Worm (Caenorhabditis elegans): ENCODE data around the gene R148.4.
A peak's percentile ranks its signal among the peaks of the same experiment; 100 is the strongest.

The R148.4 gene

DNA sequence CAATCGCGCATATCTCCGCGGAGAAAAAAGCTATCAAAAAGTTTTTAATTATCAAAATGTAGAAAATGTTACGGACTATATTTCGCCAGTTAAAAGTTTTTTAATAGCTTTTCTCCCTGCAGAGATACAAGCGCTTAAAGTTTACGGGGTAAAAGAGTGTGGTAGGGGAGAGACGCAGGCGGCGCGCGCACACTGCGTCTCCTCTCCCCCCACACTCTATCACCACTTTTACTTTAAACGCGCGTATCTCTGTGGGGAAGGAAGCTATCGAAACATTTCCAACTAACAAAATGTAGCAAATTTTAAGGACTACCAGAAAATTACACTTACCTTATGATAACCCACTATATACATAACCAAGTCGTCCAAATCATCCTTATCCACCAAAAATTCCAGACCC is 32.2 kb downstream of the R148.4 start:
- TF ChIP-seq Y55F3AM.14 (GFP tag; optimal IDR thresholded peaks at IDR 0.05) (no peak), elt-3 (tag; optimal IDR thresholded peaks at IDR 0.05) (no peak), nhr-77 (tag; optimal IDR thresholded peaks at IDR 0.05) (no peak), elt-1 (tag; optimal IDR thresholded peaks at IDR 0.05) (no peak), fos-1 (tag; optimal IDR thresholded peaks at IDR 0.05) (no peak), ZK546.5 (tag; optimal IDR thresholded peaks at IDR 0.05) (no peak), crh-2 (tag; optimal IDR thresholded peaks at IDR 0.05) (no peak), lin-11 (tag; optimal IDR thresholded peaks at IDR 0.05) (no peak), lsy-2 (tag; optimal IDR thresholded peaks at IDR 0.05) (no peak), ztf-11 (tag; optimal IDR thresholded peaks at IDR 0.05) (no peak), lin-39 (tag; optimal IDR thresholded peaks at IDR 0.05) (no peak), nhr-6 (tag; optimal IDR thresholded peaks at IDR 0.05) (no peak), peb-1 (tag; optimal IDR thresholded peaks at IDR 0.05) (no peak), dmd-4 (tag; optimal IDR thresholded peaks at IDR 0.05) (no peak)

DNA sequence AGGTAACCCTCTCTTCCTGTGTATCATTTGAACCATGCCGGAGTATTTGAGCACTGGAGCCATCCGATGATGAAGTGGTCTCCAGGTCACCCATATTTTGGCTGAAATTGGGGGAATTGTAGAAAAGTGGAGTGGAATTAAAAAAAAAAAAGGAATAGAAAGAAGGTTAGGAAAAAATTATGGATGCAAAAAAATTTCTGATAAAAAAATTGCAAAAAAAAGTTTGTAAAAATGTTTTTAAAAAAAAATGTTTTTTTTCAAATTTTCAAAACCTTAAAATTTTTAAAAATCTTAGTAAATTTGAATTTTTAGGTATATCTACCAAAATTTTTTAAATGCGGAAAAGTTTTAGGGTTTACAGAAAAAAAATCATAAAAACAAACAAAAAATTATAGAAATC is 47.7 kb downstream of the R148.4 start, which contains the start of gene frm-8:
Gene frm-8 (minus strand): TSS at position 101 of the 400 bp plus-strand sequence.
- TF ChIP-seq nhr-12 (tag; optimal IDR thresholded peaks at IDR 0.05) (no peak), nhr-11 (tag; optimal IDR thresholded peaks at IDR 0.05) (no peak), ztf-4 (tag; optimal IDR thresholded peaks at IDR 0.05) (no peak), crh-2 (tag; optimal IDR thresholded peaks at IDR 0.05) (no peak), ZK546.5 (tag; optimal IDR thresholded peaks at IDR 0.05) (no peak), dmd-4 (tag; optimal IDR thresholded peaks at IDR 0.05) (no peak), nhr-23 (tag; optimal IDR thresholded peaks at IDR 0.05) (no peak), peb-1 (tag; optimal IDR thresholded peaks at IDR 0.05) (no peak), ceh-16 (tag; optimal IDR thresholded peaks at IDR 0.05) (no peak), fos-1 (tag; optimal IDR thresholded peaks at IDR 0.05) (no peak), nhr-25 (tag; optimal IDR thresholded peaks at IDR 0.05) (no peak), elt-3 (tag; optimal IDR thresholded peaks at IDR 0.05) (no peak), ceh-82 (tag; optimal IDR thresholded peaks at IDR 0.05) (no peak), nhr-129 (tag; optimal IDR thresholded peaks at IDR 0.05) (no peak), lsy-2 (tag; optimal IDR thresholded peaks at IDR 0.05) (no peak)

DNA sequence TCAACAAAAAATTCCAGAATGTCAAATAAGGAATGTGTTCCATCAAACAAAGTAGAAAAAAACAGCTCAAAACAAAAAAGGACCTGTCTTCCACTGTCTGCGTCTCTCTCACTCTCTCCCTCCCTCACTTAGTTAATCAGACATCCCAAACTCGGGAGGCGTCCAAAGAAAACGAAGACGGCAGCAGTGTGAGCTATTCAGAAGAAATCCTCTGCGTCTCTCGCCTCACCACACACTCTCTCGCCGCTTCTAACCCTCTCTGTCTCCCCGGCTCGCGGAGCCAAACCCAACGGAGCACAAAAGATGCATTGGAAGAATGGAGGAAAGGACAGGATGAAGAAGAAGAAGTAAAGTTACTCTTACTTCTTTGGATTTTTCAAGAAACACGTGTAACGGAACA is 48.9 kb downstream of the R148.4 start:
- peak; percentile 47 for TF ChIP-seq F13H6.1 (tag; optimal IDR thresholded peaks at IDR 0.05)
- no peak for TF ChIP-seq lin-11 (tag; optimal IDR thresholded peaks at IDR 0.05)
- peak; percentile 72 for TF ChIP-seq unc-55 (GFP tag; optimal IDR thresholded peaks at IDR 0.05)
- TF ChIP-seq lsy-2 (tag; optimal IDR thresholded peaks at IDR 0.05): peak in 1 of 2 experiments; percentile 56
- TF ChIP-seq zag-1 (tag; optimal IDR thresholded peaks at IDR 0.05): peak; percentile 26
- TF ChIP-seq C34F6.9 (tag; optimal IDR thresholded peaks at IDR 0.05): peak; percentile 25
- peak; percentile 7 for TF ChIP-seq lin-13 (GFP tag; optimal IDR thresholded peaks at IDR 0.05)
- TF ChIP-seq gmeb-1 (tag; optimal IDR thresholded peaks at IDR 0.05): no peak
- peak in 1 of 2 experiments; percentile 21 for TF ChIP-seq mdl-1 (tag; optimal IDR thresholded peaks at IDR 0.05)
- TF ChIP-seq nhr-129 (tag; optimal IDR thresholded peaks at IDR 0.05): peak; percentile 39

DNA sequence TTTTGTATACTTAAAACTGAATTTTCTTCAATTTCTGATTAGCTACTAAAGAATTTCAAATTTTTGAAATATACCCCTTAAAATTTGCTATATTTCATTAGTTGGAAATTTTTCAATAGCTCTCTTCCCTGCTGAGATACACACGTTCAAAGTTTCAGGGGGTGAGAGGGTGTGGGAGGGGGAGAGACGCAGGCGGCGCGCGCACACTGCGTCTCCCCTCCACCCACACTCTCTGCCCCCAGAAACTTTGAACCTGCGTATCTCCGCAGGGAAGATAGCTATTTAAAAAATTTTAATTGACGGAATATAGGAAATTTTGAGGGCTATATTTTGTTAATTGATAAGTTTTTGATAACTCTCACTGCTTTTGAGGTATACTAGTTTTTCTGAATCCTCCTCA is 51.3 kb downstream of the R148.4 start:
- TF ChIP-seq lin-13 (GFP tag; optimal IDR thresholded peaks at IDR 0.05) (no peak), elt-3 (tag; optimal IDR thresholded peaks at IDR 0.05) (no peak), F13H6.1 (tag; optimal IDR thresholded peaks at IDR 0.05) (no peak), lin-11 (tag; optimal IDR thresholded peaks at IDR 0.05) (no peak), aly-2 (tag; optimal IDR thresholded peaks at IDR 0.05) (no peak), C34F6.9 (tag; optimal IDR thresholded peaks at IDR 0.05) (no peak), ama-1 (optimal IDR thresholded peaks at IDR 0.05) (no peak), crh-2 (tag; optimal IDR thresholded peaks at IDR 0.05) (no peak), snpc-4 (tag; optimal IDR thresholded peaks at IDR 0.05) (no peak), nhr-77 (tag; optimal IDR thresholded peaks at IDR 0.05) (no peak), ztf-11 (tag; optimal IDR thresholded peaks at IDR 0.05) (no peak), zag-1 (tag; optimal IDR thresholded peaks at IDR 0.05) (no peak), blmp-1 (tag; optimal IDR thresholded peaks at IDR 0.05; ENCODE audit: insufficient read depth) (no peak), R02D3.7 (tag; optimal IDR thresholded peaks at IDR 0.05) (no peak), nhr-129 (tag; optimal IDR thresholded peaks at IDR 0.05) (no peak), egl-27 (tag; optimal IDR thresholded peaks at IDR 0.05) (no peak), lin-39 (tag; optimal IDR thresholded peaks at IDR 0.05) (no peak), Y55F3AM.14 (GFP tag; optimal IDR thresholded peaks at IDR 0.05) (no peak), unc-39 (tag; optimal IDR thresholded peaks at IDR 0.05) (no peak), dmd-4 (tag; optimal IDR thresholded peaks at IDR 0.05) (no peak)
